Fruit fly (Drosophila melanogaster): ENCODE results near the gene CG14115.

CG14115 gene

dm6 chr3L:13041292-13042067 is 19.7 kb downstream of the CG14115 start, which contains the start of gene RpS4 (continued):
- peak; percentile 81 for TF ChIP-seq seq (GFP tag; IDR thresholded peaks at IDR 0.05)
- peak; percentile 54 for TF ChIP-seq CG8290 (GFP tag; optimal IDR thresholded peaks at IDR 0.05)
- TF ChIP-seq CG8290 (tag; optimal IDR thresholded peaks at IDR 0.05): peak; percentile 92 to 98
- peak; percentile 91 for TF ChIP-seq unpg (GFP tag; optimal IDR thresholded peaks at IDR 0.05)
- peak; percentile 68 for TF ChIP-seq CG3995 (GFP tag; optimal IDR thresholded peaks at IDR 0.05)
- no peak for TF ChIP-seq hkb (optimal IDR thresholded peaks at IDR 0.05)
- TF ChIP-seq hkb (GFP tag; IDR thresholded peaks at IDR 0.05): peak; percentile 86
- TF ChIP-seq CG13123 (GFP tag; optimal IDR thresholded peaks at IDR 0.05): peak; percentile 59
- TF ChIP-seq CTCF (GFP tag; optimal IDR thresholded peaks at IDR 0.05): peak; percentile 71
- peak in 1 of 2 experiments; percentile 28 for TF ChIP-seq Hr78 (GFP tag; optimal IDR thresholded peaks at IDR 0.05)
- peak; percentile 86 for TF ChIP-seq Abd-B (GFP tag; optimal IDR thresholded peaks at IDR 0.05)
- TF ChIP-seq crc (GFP tag; optimal IDR thresholded peaks at IDR 0.05): peak; percentile 72
- TF ChIP-seq Pdp1 (GFP tag; optimal IDR thresholded peaks at IDR 0.05): peak; percentile 75 to 87
- TF ChIP-seq CG6689 (GFP tag; IDR thresholded peaks at IDR 0.05): peak; percentile 65
- peak; percentile 94 for TF ChIP-seq onecut (GFP tag; IDR thresholded peaks at IDR 0.05)
- peak; percentile 61 for TF ChIP-seq B-H1 (GFP tag; IDR thresholded peaks at IDR 0.05)
- TF ChIP-seq CG7372 (GFP tag; IDR thresholded peaks at IDR 0.05): peak; percentile 73
- no peak for TF ChIP-seq dan (GFP tag; IDR thresholded peaks at IDR 0.05)
- peak; percentile 68 for TF ChIP-seq nmo (GFP tag; optimal IDR thresholded peaks at IDR 0.05)
- peak; percentile 99 for TF ChIP-seq ci (GFP tag; IDR thresholded peaks at IDR 0.05)
- TF ChIP-seq CG2202 (tag; optimal IDR thresholded peaks at IDR 0.05): peak; percentile 91
- TF ChIP-seq tgo (GFP tag; IDR thresholded peaks at IDR 0.05): peak; percentile 78
- no peak for TF ChIP-seq Doc3 (GFP tag; IDR thresholded peaks at IDR 0.05; ENCODE audit: partially characterized antibody)
- TF ChIP-seq caup (GFP tag; optimal IDR thresholded peaks at IDR 0.05; ENCODE audit: severe bottlenecking): peak; percentile 98
- TF ChIP-seq CG12155 (GFP tag; optimal IDR thresholded peaks at IDR 0.05): peak; percentile 62
- TF ChIP-seq nom (GFP tag; optimal IDR thresholded peaks at IDR 0.05): peak; percentile 97
- no peak for TF ChIP-seq Sin3A (optimal IDR thresholded peaks at IDR 0.05)
- peak; percentile 56 for TF ChIP-seq croc (GFP tag; conservative IDR thresholded peaks at IDR 0.05)
- peak; percentile 93 for TF ChIP-seq sqz (GFP tag; optimal IDR thresholded peaks at IDR 0.05)
- TF ChIP-seq sug (tag; optimal IDR thresholded peaks at IDR 0.05): peak; percentile 83
- TF ChIP-seq ase (GFP tag; IDR thresholded peaks at IDR 0.05): peak; percentile 83
- TF ChIP-seq CG3065 (GFP tag; optimal IDR thresholded peaks at IDR 0.05): peak; percentile 49
- peak; percentile 65 for TF ChIP-seq Neu2 (GFP tag; optimal IDR thresholded peaks at IDR 0.05; ENCODE audit: borderline replicate concordance)
- TF ChIP-seq Mrtf (GFP tag; IDR thresholded peaks at IDR 0.05): peak; percentile 73
- TF ChIP-seq Atf3 (GFP tag; optimal IDR thresholded peaks at IDR 0.05): peak; percentile 75
- no peak for TF ChIP-seq aop (GFP tag; IDR thresholded peaks at IDR 0.05)
- TF ChIP-seq CG14710 (tag; optimal IDR thresholded peaks at IDR 0.05): peak; percentile 72
- TF ChIP-seq CG10543 (GFP tag; optimal IDR thresholded peaks at IDR 0.05): peak; percentile 97
- TF ChIP-seq ftz-f1 (GFP tag; optimal IDR thresholded peaks at IDR 0.05): peak; percentile 65
- TF ChIP-seq CG10979 (tag; optimal IDR thresholded peaks at IDR 0.05): peak; percentile 73
- TF ChIP-seq CG4328 (GFP tag; optimal IDR thresholded peaks at IDR 0.05): peak; percentile 93
- peak; percentile 86 for TF ChIP-seq CG5245 (GFP tag; optimal IDR thresholded peaks at IDR 0.05)
- peak; percentile 82 for TF ChIP-seq CG11398 (GFP tag; optimal IDR thresholded peaks at IDR 0.05)
- TF ChIP-seq CG8281 (tag; optimal IDR thresholded peaks at IDR 0.05): peak; percentile 73
- peak; percentile 6; the same call in 1 of the 2 replicates for TF ChIP-seq ro (GFP tag; IDR thresholded peaks at IDR 0.05)
- TF ChIP-seq CG12659 (GFP tag; optimal IDR thresholded peaks at IDR 0.05): peak; percentile 95
- peak; percentile 46 for TF ChIP-seq Chrac-16 (GFP tag; optimal IDR thresholded peaks at IDR 0.05)
- TF ChIP-seq CG3281 (GFP tag; optimal IDR thresholded peaks at IDR 0.05): peak; percentile 95
- no peak for TF ChIP-seq mld (GFP tag; IDR thresholded peaks at IDR 0.05; ENCODE audit: partially characterized antibody)
- TF ChIP-seq lilli (GFP tag; optimal IDR thresholded peaks at IDR 0.05): peak; percentile 74
